Fruit fly (Drosophila melanogaster) S2 (cell line): ENCODE results near the gene CG5653.

ENCODE experiments used
- CG8478 ChIP-seq: fragments of >200 bp; optimal IDR thresholded peaks from 2 replicates; lab custom pipeline; 2018
- CTCF ChIP-seq, 2 experiments: fragments of >200 bp; optimal IDR thresholded peaks; 2 replicates each; lab custom pipeline; 2018

DNA sequence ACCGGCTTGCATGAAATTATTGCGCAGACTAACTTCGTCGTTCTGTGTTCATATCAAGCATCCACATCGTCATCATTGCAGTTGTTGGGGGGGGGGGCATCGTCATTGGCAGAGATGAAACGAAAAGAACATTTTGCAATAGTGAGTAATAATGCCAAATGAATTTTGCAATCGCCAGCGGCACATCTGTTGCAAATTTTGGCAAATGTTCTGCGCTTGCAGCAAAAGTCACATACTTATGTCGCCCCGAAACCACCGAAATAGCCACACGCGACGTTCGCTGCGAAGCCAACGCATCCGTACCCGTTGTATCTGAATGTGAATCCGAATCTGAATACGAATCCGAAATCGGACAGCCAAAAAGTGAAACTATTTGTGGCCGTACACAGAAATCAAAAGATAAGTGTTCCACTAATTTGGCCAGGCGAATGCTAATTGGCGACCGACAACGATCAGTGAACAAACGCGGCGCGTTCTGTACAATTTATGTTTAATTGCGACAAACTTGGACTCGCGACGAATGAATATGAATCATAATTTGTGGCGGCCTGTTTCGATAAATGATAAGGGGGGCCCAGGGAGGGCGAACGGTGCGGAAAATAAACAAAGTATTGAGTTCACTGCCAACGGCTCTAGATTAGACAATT is 18.2 kb downstream of the CG5653 start:
- TF ChIP-seq CTCF (optimal IDR thresholded peaks at IDR 0.05; lab: Kevin White, UChicago) (no peak), CG8478 (lab: Kevin White, UChicago) (no peak)
